Fruit fly (Drosophila melanogaster) whole organism, embryonic: Measurements from ENCODE around the gene CG9030.

Source experiments
- B-H2 ChIP-seq: fragments of 200-800 bp; sonication (Bioruptor generic); optimal IDR thresholded peaks from 2 replicates; lab custom pipeline; 2018; ENCODE audit warnings: missing biosample characterization, mild to moderate bottlenecking, missing genetic modification characterization
- CG10431 ChIP-seq: fragments of 200-800 bp; sonication (Bioruptor generic); optimal IDR thresholded peaks from 3 replicates; lab custom pipeline; 2018; ENCODE audit warnings: missing biosample characterization, mild to moderate bottlenecking, missing genetic modification characterization
- CG12155 ChIP-seq: fragments of 200-800 bp; sonication (Bioruptor generic); optimal IDR thresholded peaks from 3 replicates; lab custom pipeline; 2016; ENCODE audit warnings: missing biosample characterization, missing genetic modification characterization
- CG12391 ChIP-seq: fragments of 200-800 bp; sonication (Bioruptor generic); optimal IDR thresholded peaks from 3 replicates; lab custom pipeline; 2018; ENCODE audit warnings: missing biosample characterization, mild to moderate bottlenecking, missing genetic modification characterization, moderate library complexity
- CG15011 ChIP-seq: fragments of 200-800 bp; sonication (Bioruptor generic); optimal IDR thresholded peaks from 3 replicates; lab custom pipeline; 2018; ENCODE audit warnings: missing biosample characterization, mild to moderate bottlenecking, missing genetic modification characterization
- CG17612 ChIP-seq: fragments of 200-800 bp; sonication (Bioruptor generic); IDR thresholded peaks from 2 replicates; pipeline ENCODE4 v1.3.6; 2022; ENCODE audit warnings: missing biosample characterization, missing genetic modification characterization
- CG1792 ChIP-seq: fragments of 200-800 bp; sonication (Bioruptor generic); optimal IDR thresholded peaks from 2 replicates; lab custom pipeline; 2016; ENCODE audit warnings: missing biosample characterization, missing genetic modification characterization
- CG32767 ChIP-seq: fragments of 200-800 bp; sonication (Bioruptor generic); IDR thresholded peaks from 2 replicates; pipeline ENCODE4 v1.3.6; 2022; ENCODE audit warnings: missing biosample characterization, missing genetic modification characterization
- CG3726 ChIP-seq: fragments of 200-800 bp; sonication (Bioruptor generic); IDR thresholded peaks from 3 replicates; pipeline ENCODE4, ENCODE4 v1.3.6; 2022; ENCODE audit warnings: missing biosample characterization, missing genetic modification characterization
- CG4282 ChIP-seq: fragments of 200-800 bp; sonication (Bioruptor generic); optimal IDR thresholded peaks from 2 replicates; lab custom pipeline; 2016; ENCODE audit warnings: missing biosample characterization, missing genetic modification characterization
- CG4360 ChIP-seq: fragments of 200-800 bp; sonication (Bioruptor generic); IDR thresholded peaks from 2 replicates; pipeline ENCODE4 v1.3.6; 2022; ENCODE audit warnings: missing biosample characterization, missing genetic modification characterization
- CG5245 ChIP-seq: fragments of 200-800 bp; sonication (Bioruptor generic); optimal IDR thresholded peaks from 3 replicates; lab custom pipeline; 2016; ENCODE audit warnings: missing biosample characterization, missing genetic modification characterization
- CG6654 ChIP-seq: fragments of 200-800 bp; sonication (Bioruptor generic); optimal IDR thresholded peaks from 2 replicates; lab custom pipeline; 2017; ENCODE audit warnings: missing biosample characterization, mild to moderate bottlenecking, missing genetic modification characterization
- CG6683 ChIP-seq: fragments of 200-800 bp; sonication (Bioruptor generic); optimal IDR thresholded peaks from 2 replicates; lab custom pipeline; 2017; ENCODE audit warnings: missing biosample characterization, mild to moderate bottlenecking, missing genetic modification characterization, missing genetic modification reagents
- CG6689 ChIP-seq: fragments of 200-800 bp; sonication (Bioruptor generic); IDR thresholded peaks from 2 replicates; pipeline ENCODE4 v1.3.6; 2022; ENCODE audit warnings: missing biosample characterization, missing genetic modification characterization
- CG8290 ChIP-seq, 3 experiments: fragments of 200-800 bp; sonication (Bioruptor generic); optimal IDR thresholded peaks; 2 replicates each; lab custom pipeline; 2016 to 2019; ENCODE audit warnings: missing biosample characterization in 3 of 3, missing genetic modification characterization in 3 of 3, mild to moderate bottlenecking in 2 of 3, moderate library complexity in 1 of 3
- CG8478 ChIP-seq: fragments of >200 bp; optimal IDR thresholded peaks from 2 replicates; lab custom pipeline; 2018
- CG8765 ChIP-seq: fragments of 200-800 bp; sonication (Bioruptor generic); IDR thresholded peaks from 2 replicates; pipeline ENCODE4 v1.3.6; 2022; ENCODE audit warnings: missing biosample characterization, missing genetic modification characterization
- CG9215 ChIP-seq: fragments of 200-800 bp; sonication (Bioruptor generic); IDR thresholded peaks from 2 replicates; pipeline ENCODE4 v1.3.6; 2022; ENCODE audit warnings: missing biosample characterization, missing genetic modification characterization
- CG9437 ChIP-seq: fragments of 200-800 bp; sonication (Bioruptor generic); optimal IDR thresholded peaks from 2 replicates; lab custom pipeline; 2018; ENCODE audit warnings: missing biosample characterization, mild to moderate bottlenecking, missing genetic modification characterization
- CHES-1-like ChIP-seq: fragments of 200-800 bp; sonication (Bioruptor generic); optimal IDR thresholded peaks from 2 replicates; lab custom pipeline; 2016; ENCODE audit warnings: missing biosample characterization, missing genetic modification characterization
- Dip2 ChIP-seq: fragments of 200-800 bp; sonication (Bioruptor generic); IDR thresholded peaks from 2 replicates; pipeline ENCODE4 v1.3.6; 2022; ENCODE audit warnings: missing biosample characterization, missing genetic modification characterization
- Hand ChIP-seq: fragments of 200-800 bp; sonication (Bioruptor generic); optimal IDR thresholded peaks from 2 replicates; lab custom pipeline; 2017; ENCODE audit warnings: mild to moderate bottlenecking, missing biosample characterization, missing genetic modification reagents, missing genetic modification characterization
- Hr51 ChIP-seq, 2 experiments: fragments of 200-800 bp; sonication (Bioruptor generic); optimal IDR thresholded peaks; 2 replicates in 1 of 2; 3 replicates in 1 of 2; lab custom pipeline; 2016 to 2018; ENCODE audit warnings: missing biosample characterization in 2 of 2, missing genetic modification characterization in 2 of 2, mild to moderate bottlenecking in 1 of 2, moderate library complexity in 1 of 2
- Lpt ChIP-seq: fragments of >200 bp; optimal IDR thresholded peaks from 2 replicates; lab custom pipeline; 2018; ENCODE audit warnings: missing biosample characterization, missing genetic modification characterization
- Nf-YB ChIP-seq: fragments of 200-800 bp; sonication (Bioruptor generic); optimal IDR thresholded peaks from 3 replicates; lab custom pipeline; 2019; ENCODE audit warnings: missing biosample characterization, mild to moderate bottlenecking, missing genetic modification characterization, moderate library complexity
- PHDP ChIP-seq: fragments of 200-800 bp; sonication (Bioruptor generic); optimal IDR thresholded peaks from 3 replicates; lab custom pipeline; 2018; ENCODE audit warnings: missing biosample characterization, mild to moderate bottlenecking, missing genetic modification characterization, moderate library complexity
- Sry-β ChIP-seq: fragments of 200-800 bp; sonication (Bioruptor generic); optimal IDR thresholded peaks from 2 replicates; lab custom pipeline; 2018; ENCODE audit warnings: missing biosample characterization, mild to moderate bottlenecking, missing genetic modification characterization, moderate library complexity
- YL-1 ChIP-seq: fragments of 200-800 bp; sonication (Bioruptor generic); optimal IDR thresholded peaks from 3 replicates; lab custom pipeline; 2017; ENCODE audit warnings: missing biosample characterization, mild to moderate bottlenecking, missing genetic modification characterization
- abd-A ChIP-seq: fragments of 200-800 bp; sonication (Bioruptor generic); optimal IDR thresholded peaks from 3 replicates; lab custom pipeline; 2019; ENCODE audit warnings: missing biosample characterization, mild to moderate bottlenecking, missing genetic modification characterization, moderate library complexity
- ase ChIP-seq: fragments of 200-800 bp; sonication (Bioruptor generic); IDR thresholded peaks from 3 replicates; pipeline ENCODE4 v1.3.6; 2022; ENCODE audit warnings: missing biosample characterization, missing genetic modification characterization
- ash1 ChIP-seq: fragments of 200-800 bp; sonication (Bioruptor generic); optimal IDR thresholded peaks from 2 replicates; lab custom pipeline; 2018; ENCODE audit warnings: missing biosample characterization, mild to moderate bottlenecking, missing genetic modification characterization
- bab2 ChIP-seq: fragments of 200-800 bp; sonication (Bioruptor generic); optimal IDR thresholded peaks from 2 replicates; lab custom pipeline; 2016; ENCODE audit warnings: missing biosample characterization, missing genetic modification characterization
- emc ChIP-seq: fragments of 200-800 bp; sonication (Bioruptor generic); optimal IDR thresholded peaks from 2 replicates; lab custom pipeline; 2016; ENCODE audit warnings: missing biosample characterization, missing genetic modification characterization
- eve ChIP-seq, 2 experiments: fragments of >200 bp; optimal IDR thresholded peaks; 2 replicates each; lab custom pipeline; 2017; ENCODE audit warnings: missing biosample characterization in 2 of 2, missing genetic modification characterization in 2 of 2
- gce ChIP-seq: fragments of 200-800 bp; sonication (Bioruptor generic); IDR thresholded peaks from 3 replicates; pipeline ENCODE4 v1.3.6; 2022; ENCODE audit warnings: missing biosample characterization, missing genetic modification characterization
- hth ChIP-seq: fragments of >200 bp; optimal IDR thresholded peaks from 2 replicates; lab custom pipeline; 2017; ENCODE audit warnings: inconsistent platforms
- ken ChIP-seq: fragments of 200-800 bp; sonication (Bioruptor generic); IDR thresholded peaks from 3 replicates; pipeline ENCODE4 v1.3.6; 2022; ENCODE audit warnings: missing biosample characterization, missing genetic modification characterization
- lab ChIP-seq: fragments of 200-800 bp; sonication (Bioruptor generic); optimal IDR thresholded peaks from 3 replicates; lab custom pipeline; 2017; ENCODE audit warnings: missing biosample characterization, missing genetic modification characterization, mild to moderate bottlenecking, moderate library complexity, missing genetic modification reagents
- mam ChIP-seq: fragments of 200-800 bp; sonication (Bioruptor generic); optimal IDR thresholded peaks from 3 replicates; lab custom pipeline; 2016; ENCODE audit warnings: missing biosample characterization, missing genetic modification characterization
- odd ChIP-seq: fragments of 200-800 bp; sonication (Bioruptor generic); optimal IDR thresholded peaks from 2 replicates; lab custom pipeline; 2017; ENCODE audit warnings: missing biosample characterization, mild to moderate bottlenecking, missing genetic modification characterization
- repo ChIP-seq: fragments of 200-800 bp; sonication (Bioruptor generic); optimal IDR thresholded peaks from 2 replicates; lab custom pipeline; 2016; ENCODE audit warnings: missing biosample characterization, missing genetic modification characterization
- slou ChIP-seq: fragments of 200-800 bp; sonication (Bioruptor generic); optimal IDR thresholded peaks from 3 replicates; lab custom pipeline; 2016; ENCODE audit warnings: missing biosample characterization, missing genetic modification characterization
- so ChIP-seq: fragments of 200-800 bp; sonication (Bioruptor generic); IDR thresholded peaks from 3 replicates; pipeline ENCODE4 v1.3.6; 2022; ENCODE audit warnings: missing biosample characterization, missing genetic modification characterization
- sob ChIP-seq: fragments of 200-800 bp; sonication (Bioruptor generic); IDR thresholded peaks from 2 replicates; pipeline ENCODE4 v1.3.6; 2022; ENCODE audit warnings: missing biosample characterization, missing genetic modification characterization
- sr ChIP-seq: fragments of 200-800 bp; sonication (Bioruptor generic); IDR thresholded peaks from 3 replicates; pipeline ENCODE4 v1.3.6; 2022; ENCODE audit warnings: missing biosample characterization, missing genetic modification characterization
- toy ChIP-seq: fragments of 200-800 bp; sonication (Bioruptor generic); IDR thresholded peaks from 2 replicates; pipeline ENCODE4 v1.3.6; 2022; ENCODE audit warnings: missing biosample characterization, missing genetic modification characterization
- vnd ChIP-seq: fragments of 200-800 bp; sonication (Bioruptor generic); IDR thresholded peaks from 3 replicates; pipeline ENCODE4 v1.3.6; 2022; ENCODE audit warnings: missing biosample characterization, missing genetic modification characterization; ENCODE audit not compliant: partially characterized antibody

Gene CG9030

dm6 chrX:14950273-14951272 lies 4.3 kb downstream of the CG9030 start (continued):
- TF ChIP-seq eve (GFP tag; optimal IDR thresholded peaks at IDR 0.05; lab: Kevin White, UChicago) (peak; percentile 83 to 98), CG6683 (GFP tag; lab: Kevin White, UChicago) (peak; percentile 69), B-H2 (GFP tag; lab: Kevin White, UChicago) (peak; percentile 20), CG9215 (GFP tag; lab: Robert Waterston, UW) (peak; percentile 67), CG15011 (GFP tag; lab: Kevin White, UChicago) (peak; percentile 82), Sry-β (peak; percentile 73), CG32767 (GFP tag; lab: Robert Waterston, UW) (peak; percentile 86), sr (peak; percentile 80; the same call in 2 of the 3 replicates), CG17612 (GFP tag; lab: Robert Waterston, UW) (peak; percentile 68; the same call in 1 of the 2 replicates), vnd (GFP tag; lab: Robert Waterston, UW) (no peak), Hand (GFP tag; lab: Kevin White, UChicago) (peak; percentile 71), PHDP (tag; lab: Kevin White, UChicago) (peak; percentile 93), Dip2 (GFP tag; lab: Robert Waterston, UW) (no peak), toy (GFP tag; lab: Robert Waterston, UW) (0 out of 2 replicates have a peak, but pooled peaks have one; percentile 12), ase (GFP tag; lab: Robert Waterston, UW) (peak; percentile 74; the same call in 2 of the 3 replicates), odd (GFP tag; lab: Kevin White, UChicago) (peak; percentile 91), Hr51 (GFP tag; optimal IDR thresholded peaks at IDR 0.05; lab: Kevin White, UChicago) (peak; percentile 64 to 97), sob (peak; percentile 84), CG8290 (GFP tag; optimal IDR thresholded peaks at IDR 0.05; lab: Kevin White, UChicago) (peak; percentile 94), CG8290 (tag; optimal IDR thresholded peaks at IDR 0.05; lab: Kevin White, UChicago) (peak; percentile 23 to 94), YL-1 (GFP tag; lab: Kevin White, UChicago) (peak; percentile 78), ash1 (no peak), CG6654 (GFP tag; lab: Kevin White, UChicago) (peak; percentile 77), CG1792 (GFP tag; lab: Kevin White, UChicago) (peak; percentile 44), Lpt (GFP tag; lab: Kevin White, UChicago) (no peak), emc (no peak), CG9437 (GFP tag; lab: Kevin White, UChicago) (peak; percentile 92), hth (no peak), bab2 (GFP tag; lab: Kevin White, UChicago) (peak; percentile 79), CG8478 (lab: Kevin White, UChicago) (no peak), CG10431 (GFP tag; lab: Kevin White, UChicago) (peak; percentile 92), mam (GFP tag; lab: Kevin White, UChicago) (peak; percentile 75), gce (GFP tag; lab: Robert Waterston, UW) (peak; percentile 74), repo (peak; percentile 12), CG6689 (GFP tag; lab: Robert Waterston, UW) (peak; percentile 93), ken (GFP tag; lab: Robert Waterston, UW) (peak; percentile 84), CHES-1-like (peak; percentile 68), CG4282 (no peak), CG5245 (peak; percentile 86), CG12155 (peak; percentile 85), CG3726 (GFP tag; lab: Robert Waterston, UW) (peak; percentile 76; the same call in 2 of the 3 replicates), lab (peak; percentile 85), so (GFP tag; lab: Robert Waterston, UW) (peak; percentile 94), Nf-YB (peak; percentile 84), abd-A (tag; lab: Kevin White, UChicago) (peak; percentile 41), CG12391 (peak; percentile 97), CG8765 (GFP tag; lab: Robert Waterston, UW) (peak; percentile 78), slou (GFP tag; lab: Kevin White, UChicago) (peak; percentile 40), CG4360 (GFP tag; lab: Robert Waterston, UW) (peak; percentile 81)
